Fruit fly (Drosophila melanogaster) whole organism, embryonic: ENCODE data around the gene CG14252.

Experiments
- Aef1 ChIP-seq: fragments of 200-800 bp; sonication (Bioruptor generic); IDR thresholded peaks from 3 replicates; pipeline ENCODE4 v1.3.6; 2022; ENCODE audit warnings: missing biosample characterization, missing genetic modification characterization
- Awh ChIP-seq: fragments of 200-800 bp; sonication (Bioruptor generic); IDR thresholded peaks from 2 replicates; pipeline ENCODE4, ENCODE4 v1.3.6; 2022; ENCODE audit warnings: missing biosample characterization, missing genetic modification characterization
- CG10366 ChIP-seq: fragments of 200-800 bp; sonication (Bioruptor generic); IDR thresholded peaks from 2 replicates; pipeline ENCODE4 v1.3.6; 2022; ENCODE audit warnings: missing biosample characterization, missing genetic modification characterization
- CG11723 ChIP-seq: fragments of 200-800 bp; sonication (Bioruptor generic); optimal IDR thresholded peaks from 2 replicates; lab custom pipeline; 2017; ENCODE audit warnings: missing biosample characterization, mild to moderate bottlenecking, missing genetic modification characterization
- CG12104 ChIP-seq: fragments of 200-800 bp; sonication (Bioruptor generic); optimal IDR thresholded peaks from 3 replicates; lab custom pipeline; 2016; ENCODE audit warnings: missing biosample characterization, missing genetic modification characterization
- CG13296 ChIP-seq: fragments of 200-800 bp; sonication (Bioruptor generic); optimal IDR thresholded peaks from 3 replicates; lab custom pipeline; 2018; ENCODE audit warnings: missing biosample characterization, mild to moderate bottlenecking, missing genetic modification characterization
- CG15269 ChIP-seq: fragments of 200-800 bp; sonication (Bioruptor generic); optimal IDR thresholded peaks from 2 replicates; lab custom pipeline; 2018; ENCODE audit warnings: missing biosample characterization, mild to moderate bottlenecking, missing genetic modification characterization, moderate library complexity
- CG17361 ChIP-seq: fragments of 200-800 bp; sonication (Bioruptor generic); IDR thresholded peaks from 3 replicates; pipeline ENCODE4 v1.3.6; 2022; ENCODE audit warnings: missing biosample characterization, missing genetic modification characterization
- CG17612 ChIP-seq: fragments of 200-800 bp; sonication (Bioruptor generic); IDR thresholded peaks from 2 replicates; pipeline ENCODE4 v1.3.6; 2022; ENCODE audit warnings: missing biosample characterization, missing genetic modification characterization
- CG1792 ChIP-seq: fragments of 200-800 bp; sonication (Bioruptor generic); optimal IDR thresholded peaks from 2 replicates; lab custom pipeline; 2016; ENCODE audit warnings: missing biosample characterization, missing genetic modification characterization
- CG2120 ChIP-seq: fragments of 200-800 bp; sonication (Bioruptor generic); optimal IDR thresholded peaks from 3 replicates; lab custom pipeline; 2016; ENCODE audit warnings: missing biosample characterization, missing genetic modification characterization
- CG2202 ChIP-seq: fragments of 200-800 bp; sonication (Bioruptor generic); optimal IDR thresholded peaks from 2 replicates; lab custom pipeline; 2018; ENCODE audit warnings: missing biosample characterization, mild to moderate bottlenecking, missing genetic modification characterization
- CG3163 ChIP-seq: fragments of 200-800 bp; sonication (Bioruptor generic); optimal IDR thresholded peaks from 3 replicates; lab custom pipeline; 2016; ENCODE audit warnings: missing biosample characterization, missing genetic modification characterization
- CG3407 ChIP-seq: fragments of 200-800 bp; sonication (Bioruptor generic); optimal IDR thresholded peaks from 2 replicates; lab custom pipeline; 2018; ENCODE audit warnings: missing biosample characterization, mild to moderate bottlenecking, missing genetic modification characterization
- CG4360 ChIP-seq: fragments of 200-800 bp; sonication (Bioruptor generic); IDR thresholded peaks from 2 replicates; pipeline ENCODE4 v1.3.6; 2022; ENCODE audit warnings: missing biosample characterization, missing genetic modification characterization
- CG43689 ChIP-seq: fragments of 200-800 bp; sonication (Bioruptor generic); IDR thresholded peaks from 2 replicates; pipeline ENCODE4 v1.3.6; 2022; ENCODE audit warnings: missing biosample characterization, missing genetic modification characterization
- CG5180 ChIP-seq: fragments of 200-800 bp; sonication (Bioruptor generic); optimal IDR thresholded peaks from 3 replicates; lab custom pipeline; 2017; ENCODE audit warnings: missing biosample characterization, missing genetic modification characterization, mild to moderate bottlenecking, moderate library complexity, missing genetic modification reagents
- CG6683 ChIP-seq: fragments of 200-800 bp; sonication (Bioruptor generic); optimal IDR thresholded peaks from 2 replicates; lab custom pipeline; 2017; ENCODE audit warnings: missing biosample characterization, mild to moderate bottlenecking, missing genetic modification characterization, missing genetic modification reagents
- CG6813 ChIP-seq: fragments of 200-800 bp; sonication (Bioruptor generic); optimal IDR thresholded peaks from 2 replicates; lab custom pipeline; 2017; ENCODE audit warnings: missing biosample characterization, missing genetic modification characterization, mild to moderate bottlenecking, moderate library complexity, missing genetic modification reagents
- CG8388 ChIP-seq: fragments of 200-800 bp; sonication (Bioruptor generic); optimal IDR thresholded peaks from 2 replicates; lab custom pipeline; 2019; ENCODE audit warnings: missing biosample characterization, mild to moderate bottlenecking, missing genetic modification characterization, moderate library complexity
- Eip74EF ChIP-seq, 2 experiments: fragments of 200-800 bp in 1 of 2; fragments of >200 bp in 1 of 2; sonication (Bioruptor generic) in 1 of 2; optimal IDR thresholded peaks; 2 replicates each; lab custom pipeline; 2017 to 2019; ENCODE audit warnings: missing biosample characterization in 2 of 2, missing genetic modification characterization in 2 of 2, mild to moderate bottlenecking in 1 of 2, moderate library complexity in 1 of 2
- Ets97D ChIP-seq: fragments of 200-800 bp; sonication (Bioruptor generic); optimal IDR thresholded peaks from 3 replicates; lab custom pipeline; 2016; ENCODE audit warnings: missing biosample characterization, missing genetic modification characterization
- Gug ChIP-seq: fragments of 200-800 bp; sonication (Bioruptor generic); IDR thresholded peaks from 4 replicates; pipeline ENCODE4 v1.3.6; 2022; ENCODE audit warnings: missing biosample characterization, missing genetic modification characterization
- Meics ChIP-seq: fragments of 200-800 bp; sonication (Bioruptor generic); optimal IDR thresholded peaks from 2 replicates; lab custom pipeline; 2017; ENCODE audit warnings: missing biosample characterization, mild to moderate bottlenecking, missing genetic modification characterization
- Sin3A ChIP-seq: fragments of >200 bp; optimal IDR thresholded peaks from 2 replicates; lab custom pipeline; 2018
- Ssrp ChIP-seq: fragments of 200-800 bp; sonication (Bioruptor generic); optimal IDR thresholded peaks from 2 replicates; lab custom pipeline; 2018; ENCODE audit warnings: missing biosample characterization, mild to moderate bottlenecking, missing genetic modification characterization, moderate library complexity
- ap ChIP-seq: fragments of 200-800 bp; sonication (Bioruptor generic); IDR thresholded peaks from 2 replicates; pipeline ENCODE4 v1.3.6; 2022; ENCODE audit warnings: missing biosample characterization, missing genetic modification characterization
- ato ChIP-seq: fragments of 200-800 bp; sonication (Bioruptor generic); IDR thresholded peaks from 2 replicates; pipeline ENCODE4 v1.3.6; 2022; ENCODE audit warnings: missing biosample characterization, missing genetic modification characterization; ENCODE audit not compliant: partially characterized antibody
- bigmax ChIP-seq: fragments of 200-800 bp; sonication (Bioruptor generic); optimal IDR thresholded peaks from 2 replicates; lab custom pipeline; 2018; ENCODE audit warnings: missing biosample characterization, mild to moderate bottlenecking, missing genetic modification characterization
- cas ChIP-seq: fragments of 200-800 bp; sonication (Bioruptor generic); IDR thresholded peaks from 2 replicates; pipeline ENCODE4 v1.3.6; 2022; ENCODE audit warnings: missing biosample characterization, missing genetic modification characterization
- chinmo ChIP-seq: fragments of 200-800 bp; sonication (Bioruptor generic); IDR thresholded peaks from 4 replicates; pipeline ENCODE4 v1.3.6; 2022; ENCODE audit warnings: missing biosample characterization, missing genetic modification characterization; ENCODE audit not compliant: partially characterized antibody
- cwo ChIP-seq: fragments of 200-800 bp; sonication (Bioruptor generic); optimal IDR thresholded peaks from 3 replicates; lab custom pipeline; 2017; ENCODE audit warnings: missing biosample characterization, missing genetic modification characterization, mild to moderate bottlenecking, moderate library complexity, missing genetic modification reagents
- gro ChIP-seq: fragments of 200-800 bp; sonication (Bioruptor generic); optimal IDR thresholded peaks from 2 replicates; lab custom pipeline; 2016; ENCODE audit warnings: missing biosample characterization, missing genetic modification characterization
- hkb ChIP-seq, 2 experiments: fragments of 200-800 bp in 1 of 2; fragments of >200 bp in 1 of 2; sonication (Bioruptor generic) in 1 of 2; IDR thresholded peaks in 1 of 2; optimal IDR thresholded peaks in 1 of 2; 2 replicates each; pipeline versions ENCODE4 v1.3.6 to Lab custom; 2017 to 2022; ENCODE audit warnings: missing biosample characterization in 1 of 2, missing genetic modification characterization in 1 of 2
- ind ChIP-seq: fragments of 200-800 bp; sonication (Bioruptor generic); optimal IDR thresholded peaks from 3 replicates; lab custom pipeline; 2016; ENCODE audit warnings: missing biosample characterization, missing genetic modification characterization
- kay ChIP-seq: fragments of 200-800 bp; sonication (Bioruptor generic); optimal IDR thresholded peaks from 2 replicates; lab custom pipeline; 2016; ENCODE audit warnings: missing biosample characterization, missing genetic modification characterization
- luna ChIP-seq: fragments of 200-800 bp; sonication (Bioruptor generic); optimal IDR thresholded peaks from 2 replicates; lab custom pipeline; 2016; ENCODE audit warnings: missing biosample characterization, missing genetic modification characterization
- nau ChIP-seq: fragments of 200-800 bp; sonication (Bioruptor generic); optimal IDR thresholded peaks from 3 replicates; lab custom pipeline; 2017; ENCODE audit warnings: missing biosample characterization, mild to moderate bottlenecking, missing genetic modification characterization, missing genetic modification reagents
- prd ChIP-seq, 3 experiments: fragments of >200 bp in 2 of 3; fragments of 200-800 bp in 1 of 3; sonication (Bioruptor generic) in 1 of 3; optimal IDR thresholded peaks in 2 of 3; IDR thresholded peaks in 1 of 3; 2 replicates in 2 of 3; 3 replicates in 1 of 3; pipeline versions ENCODE4 v1.3.6 to Lab custom; 2017 to 2022; ENCODE audit warnings: missing biosample characterization in 1 of 3, missing genetic modification characterization in 1 of 3
- salm ChIP-seq: fragments of 200-800 bp; sonication (Bioruptor generic); optimal IDR thresholded peaks from 2 replicates; lab custom pipeline; 2018; ENCODE audit warnings: missing biosample characterization, mild to moderate bottlenecking, missing genetic modification characterization
- sd ChIP-seq: fragments of 200-800 bp; sonication (Bioruptor generic); optimal IDR thresholded peaks from 3 replicates; lab custom pipeline; 2018; ENCODE audit warnings: missing biosample characterization, mild to moderate bottlenecking, missing genetic modification characterization, moderate library complexity
- sisA ChIP-seq: fragments of 200-800 bp; sonication (Bioruptor generic); IDR thresholded peaks from 2 replicates; pipeline ENCODE4 v1.3.6; 2022; ENCODE audit warnings: missing biosample characterization, missing genetic modification characterization
- sr ChIP-seq: fragments of 200-800 bp; sonication (Bioruptor generic); IDR thresholded peaks from 3 replicates; pipeline ENCODE4 v1.3.6; 2022; ENCODE audit warnings: missing biosample characterization, missing genetic modification characterization
- unc-4 ChIP-seq: fragments of 200-800 bp; sonication (Bioruptor generic); IDR thresholded peaks from 2 replicates; pipeline ENCODE4 v1.3.6; 2022; ENCODE audit warnings: missing biosample characterization, missing genetic modification characterization; ENCODE audit not compliant: partially characterized antibody
- vnd ChIP-seq: fragments of 200-800 bp; sonication (Bioruptor generic); IDR thresholded peaks from 3 replicates; pipeline ENCODE4 v1.3.6; 2022; ENCODE audit warnings: missing biosample characterization, missing genetic modification characterization; ENCODE audit not compliant: partially characterized antibody
- vvl ChIP-seq: fragments of 200-800 bp; sonication (Bioruptor generic); IDR thresholded peaks from 2 replicates; pipeline ENCODE4 v1.3.6; 2022; ENCODE audit warnings: missing biosample characterization, missing genetic modification characterization

The CG14252 gene

DNA sequence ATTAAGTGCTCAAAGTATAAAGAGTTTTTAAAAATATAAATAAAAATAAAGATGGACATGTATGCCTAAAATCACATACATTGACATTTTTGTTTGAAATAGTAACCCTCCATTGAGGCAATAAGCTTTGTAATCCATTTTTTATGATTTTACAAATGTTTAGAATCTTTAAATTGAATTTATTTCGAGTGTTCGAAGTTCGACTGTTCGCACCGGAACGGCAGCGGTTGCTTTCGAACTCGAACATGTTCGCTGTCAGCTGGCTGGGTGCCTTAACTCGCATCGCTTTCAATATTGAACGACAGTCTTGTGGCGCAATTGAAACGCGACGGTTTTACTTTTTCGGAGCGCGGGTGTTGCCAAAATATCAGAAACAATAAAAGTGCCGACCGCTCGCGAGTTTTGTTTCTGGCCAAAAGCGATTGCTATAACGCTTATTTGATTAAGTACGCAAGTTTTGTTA is 29.8 kb upstream of the CG14252 start, which contains the start of gene CG46339 (continued):
- TF ChIP-seq Ssrp (tag; lab: Kevin White, UChicago) (no peak), CG10366 (GFP tag; lab: Robert Waterston, UW) (no peak), sisA (GFP tag; lab: Robert Waterston, UW) (no peak; the same call in 1 of the 2 replicates), bigmax (GFP tag; lab: Kevin White, UChicago) (peak; percentile 42)

DNA sequence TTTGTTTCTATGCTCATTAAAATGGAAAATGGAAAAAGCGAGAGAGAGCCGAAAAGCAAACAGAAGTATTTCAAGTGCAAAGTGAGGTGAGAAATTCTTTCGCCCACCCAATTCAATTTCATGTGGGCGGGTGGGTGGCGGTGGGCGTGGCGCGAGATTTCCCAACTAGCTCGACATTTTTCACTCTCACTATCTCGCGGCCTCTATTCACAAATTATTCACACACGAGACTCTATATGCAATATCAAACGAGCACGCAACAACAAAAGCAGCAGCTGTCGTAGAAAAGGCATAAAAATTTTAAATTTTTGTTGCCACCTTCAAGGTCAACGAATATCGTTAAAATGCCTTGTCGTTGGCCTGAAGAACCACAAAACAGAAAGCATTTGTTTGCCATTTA is 26.5 kb upstream of the CG14252 start:
- peak; percentile 94 for TF ChIP-seq sr (GFP tag; lab: Robert Waterston, UW)
- TF ChIP-seq chinmo: peak; percentile 77; the same call in 1 of the 4 replicates
- no peak for TF ChIP-seq salm (tag; lab: Kevin White, UChicago)
- peak; percentile 83 for TF ChIP-seq sd (tag; lab: Kevin White, UChicago)
- peak; percentile 55; the same call in 1 of the 2 replicates for TF ChIP-seq CG4360
- TF ChIP-seq CG6813: no peak
- TF ChIP-seq vvl (GFP tag; lab: Robert Waterston, UW): 0 out of 2 replicates have a peak, but pooled peaks have one; percentile 32
- TF ChIP-seq gro (GFP tag; lab: Kevin White, UChicago): no peak
- TF ChIP-seq nau (GFP tag; lab: Kevin White, UChicago): peak; percentile 17
- peak; percentile 27 for TF ChIP-seq cwo
- peak; percentile 8 for TF ChIP-seq CG5180 (GFP tag; lab: Kevin White, UChicago)
- TF ChIP-seq cas (GFP tag; lab: Robert Waterston, UW): 0 out of 2 replicates have a peak, but pooled peaks have one; percentile 7
- no peak for TF ChIP-seq ap (GFP tag; lab: Robert Waterston, UW)

DNA sequence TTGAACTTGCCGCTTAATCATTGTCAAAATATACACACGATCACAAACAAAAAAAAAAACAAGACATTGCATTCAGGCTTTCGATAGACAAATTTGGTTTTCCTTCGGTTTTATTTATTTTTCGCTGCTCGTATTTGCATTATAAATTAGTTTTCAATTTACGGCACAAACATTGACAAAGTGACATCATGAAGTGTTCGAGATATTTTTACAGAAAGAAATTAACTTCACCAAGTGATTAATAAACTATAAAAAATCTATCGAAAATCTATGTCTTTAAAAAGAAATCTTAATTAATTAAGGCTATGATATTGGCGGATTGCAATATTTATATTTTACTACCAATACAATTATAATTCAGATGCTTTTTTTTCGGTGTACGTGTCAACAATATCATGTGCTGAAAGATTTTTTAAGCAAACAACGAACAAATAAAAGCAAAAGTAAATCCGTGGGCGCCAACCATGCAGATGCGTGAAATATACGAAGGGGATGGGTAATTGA is 21.5 kb upstream of the CG14252 start:
- TF ChIP-seq kay: peak; percentile 50
- TF ChIP-seq unc-4 (GFP tag; lab: Robert Waterston, UW): no peak
- no peak for TF ChIP-seq Sin3A (lab: Kevin White, UChicago)
- 0 out of 2 replicates have a peak, but pooled peaks have one; percentile 13 for TF ChIP-seq Awh (GFP tag; lab: Robert Waterston, UW)
- TF ChIP-seq Aef1 (GFP tag; lab: Robert Waterston, UW): no peak
- TF ChIP-seq CG11723 (GFP tag; lab: Kevin White, UChicago): peak; percentile 53
- no peak for TF ChIP-seq CG17612 (GFP tag; lab: Robert Waterston, UW)
- TF ChIP-seq luna (GFP tag; lab: Kevin White, UChicago): no peak
- TF ChIP-seq CG2202 (tag; lab: Kevin White, UChicago): peak; percentile 32
- TF ChIP-seq ato: no peak
- TF ChIP-seq CG8388: peak; percentile 6
- no peak for TF ChIP-seq vnd (GFP tag; lab: Robert Waterston, UW)
- peak; percentile 28 for TF ChIP-seq CG6683 (GFP tag; lab: Kevin White, UChicago)
- peak; percentile 74 for TF ChIP-seq Meics (GFP tag; lab: Kevin White, UChicago)
- TF ChIP-seq CG15269 (tag; lab: Kevin White, UChicago): peak; percentile 46
- peak; percentile 74 for TF ChIP-seq CG13296
- no peak for TF ChIP-seq Gug (GFP tag; lab: Robert Waterston, UW)
- peak in 1 of 2 experiments; percentile 82 for TF ChIP-seq Eip74EF (GFP tag; optimal IDR thresholded peaks at IDR 0.05; lab: Kevin White, UChicago)
- TF ChIP-seq ind (GFP tag; lab: Kevin White, UChicago): peak; percentile 35
- peak; percentile 66 for TF ChIP-seq CG3407 (GFP tag; lab: Kevin White, UChicago)
- TF ChIP-seq CG43689: no peak
- no peak for TF ChIP-seq CG3163 (GFP tag; lab: Kevin White, UChicago)
- no peak for TF ChIP-seq CG1792
- TF ChIP-seq CG12104 (GFP tag; lab: Kevin White, UChicago): peak; percentile 37
- TF ChIP-seq CG2120 (GFP tag; lab: Kevin White, UChicago): peak; percentile 4
- TF ChIP-seq Ets97D (GFP tag; lab: Kevin White, UChicago): peak; percentile 41
- no peak for TF ChIP-seq hkb (optimal IDR thresholded peaks at IDR 0.05; lab: Kevin White, UChicago)
- peak; percentile 57; the same call in 1 of the 2 replicates for TF ChIP-seq hkb (GFP tag; IDR thresholded peaks at IDR 0.05; lab: Robert Waterston, UW)
- no peak for TF ChIP-seq prd (optimal IDR thresholded peaks at IDR 0.05; lab: Kevin White, UChicago)
- TF ChIP-seq prd (GFP tag; IDR thresholded peaks at IDR 0.05; lab: Robert Waterston, UW): peak; percentile 52; the same call in 2 of the 3 replicates
- peak; percentile 81 for TF ChIP-seq CG17361
